Worm (Caenorhabditis elegans): Measurements from ENCODE around the gene athp-1.

Gene athp-1

DNA sequence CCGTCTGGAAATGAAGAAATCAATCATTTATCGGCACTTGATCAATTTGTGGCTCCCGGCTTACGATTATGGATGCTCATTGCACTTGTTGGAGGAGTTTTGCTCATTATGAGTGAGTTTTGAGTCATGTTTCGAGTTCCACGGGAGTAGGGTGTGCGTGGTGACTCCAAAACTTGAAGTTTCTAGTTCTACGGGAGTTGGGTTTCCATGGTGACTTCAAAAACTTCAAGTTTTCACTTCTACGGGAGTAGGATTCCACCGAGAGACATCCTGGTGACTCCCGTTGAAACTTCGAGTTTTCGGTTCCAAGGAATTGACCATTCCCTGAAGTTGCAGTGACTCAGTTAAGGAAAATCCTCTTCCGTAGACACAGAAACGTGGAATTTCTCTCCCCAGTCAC is 24.7 kb upstream of the athp-1 start (continued):
- peak; percentile 45 for TF ChIP-seq pag-3 (tag; optimal IDR thresholded peaks at IDR 0.05; ENCODE audit: borderline replicate concordance)
- no peak for TF ChIP-seq ttx-3 (tag; optimal IDR thresholded peaks at IDR 0.05)
- peak; percentile 60 for TF ChIP-seq ceh-6 (GFP tag; optimal IDR thresholded peaks at IDR 0.05)
- TF ChIP-seq ceh-48 (tag; optimal IDR thresholded peaks at IDR 0.05), result peak; percentile 24
- no peak for TF ChIP-seq dve-1 (tag; optimal IDR thresholded peaks at IDR 0.05)
- peak; percentile 51 for TF ChIP-seq sdc-2 (tag; optimal IDR thresholded peaks at IDR 0.05)
- peak; percentile 78 for TF ChIP-seq pqm-1 (tag; optimal IDR thresholded peaks at IDR 0.05)
- TF ChIP-seq unc-86 (tag; optimal IDR thresholded peaks at IDR 0.05), result peak; percentile 39
- TF ChIP-seq mec-3 (tag; optimal IDR thresholded peaks at IDR 0.05; ENCODE audit: borderline replicate concordance), result peak; percentile 96
- no peak for TF ChIP-seq T23F11.4 (GFP tag; optimal IDR thresholded peaks at IDR 0.05)
- TF ChIP-seq syd-9 (tag; optimal IDR thresholded peaks at IDR 0.05), result peak; percentile 61
- peak; percentile 26; the same call in 1 of the 2 replicates for TF ChIP-seq ceh-45 (GFP tag; IDR thresholded peaks at IDR 0.05)
- peak; percentile 3 for TF ChIP-seq sox-4 (tag; optimal IDR thresholded peaks at IDR 0.05)
- TF ChIP-seq hlh-13 (GFP tag; optimal IDR thresholded peaks at IDR 0.05), result peak; percentile 30
- TF ChIP-seq ceh-22 (tag; optimal IDR thresholded peaks at IDR 0.05), result no peak
- peak; percentile 1 for TF ChIP-seq madf-2 (tag; optimal IDR thresholded peaks at IDR 0.05)

DNA sequence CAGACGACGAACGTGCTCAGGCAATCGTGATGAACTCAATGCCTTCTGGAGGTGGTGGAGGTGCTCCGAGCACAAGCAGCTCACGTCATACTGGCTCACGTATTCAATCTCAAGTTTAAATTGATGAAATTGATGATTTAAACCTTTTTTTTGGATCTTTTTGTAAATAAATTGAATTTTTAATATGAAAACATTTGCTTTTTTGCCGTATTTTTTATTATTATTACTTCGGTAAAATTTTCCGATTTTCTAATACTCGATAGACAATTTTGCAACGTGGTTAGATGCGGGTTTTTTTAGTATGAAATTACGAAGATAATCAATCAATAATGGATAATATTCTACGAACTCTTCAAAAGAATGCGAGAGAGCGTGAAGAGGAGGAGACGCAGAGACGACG is 23.6 kb upstream of the athp-1 start, which contains the start of gene oxi-1:
oxi-1 (plus strand) TSS at position 301 of the 400 bp plus-strand sequence.
- TF ChIP-seq T23F11.4 (GFP tag; optimal IDR thresholded peaks at IDR 0.05) (no peak), odd-2 (tag; optimal IDR thresholded peaks at IDR 0.05) (no peak), lin-11 (tag; optimal IDR thresholded peaks at IDR 0.05) (no peak), che-1 (tag; optimal IDR thresholded peaks at IDR 0.05) (no peak), lim-6 (tag; optimal IDR thresholded peaks at IDR 0.05) (no peak), pat-9 (tag; optimal IDR thresholded peaks at IDR 0.05) (no peak), sox-4 (tag; optimal IDR thresholded peaks at IDR 0.05) (no peak), hlh-30 (tag; optimal IDR thresholded peaks at IDR 0.05; ENCODE audit: insufficient read depth) (no peak), tbx-2 (tag; optimal IDR thresholded peaks at IDR 0.05) (no peak)

DNA sequence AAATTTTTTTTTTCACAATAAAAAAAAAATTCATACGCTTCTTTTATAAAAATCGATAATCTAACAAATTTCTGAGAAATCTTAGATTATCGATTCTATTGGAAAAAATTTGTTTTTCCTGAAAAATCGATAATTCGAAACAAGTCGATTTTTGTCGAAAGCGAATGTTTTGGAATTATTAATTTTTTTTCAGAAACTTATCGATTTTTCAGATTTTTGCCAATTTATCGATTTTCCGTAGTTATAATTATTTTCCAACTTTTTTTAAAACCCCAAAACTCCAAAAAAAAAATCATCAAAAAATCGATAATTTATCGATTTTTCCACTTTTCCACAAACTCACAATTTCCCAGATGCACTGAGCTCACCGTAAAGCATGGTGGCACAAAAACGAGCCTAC is 20.2 kb upstream of the athp-1 start:
- TF ChIP-seq che-1 (tag; optimal IDR thresholded peaks at IDR 0.05) (no peak), ceh-48 (tag; optimal IDR thresholded peaks at IDR 0.05) (peak; percentile 42)

DNA sequence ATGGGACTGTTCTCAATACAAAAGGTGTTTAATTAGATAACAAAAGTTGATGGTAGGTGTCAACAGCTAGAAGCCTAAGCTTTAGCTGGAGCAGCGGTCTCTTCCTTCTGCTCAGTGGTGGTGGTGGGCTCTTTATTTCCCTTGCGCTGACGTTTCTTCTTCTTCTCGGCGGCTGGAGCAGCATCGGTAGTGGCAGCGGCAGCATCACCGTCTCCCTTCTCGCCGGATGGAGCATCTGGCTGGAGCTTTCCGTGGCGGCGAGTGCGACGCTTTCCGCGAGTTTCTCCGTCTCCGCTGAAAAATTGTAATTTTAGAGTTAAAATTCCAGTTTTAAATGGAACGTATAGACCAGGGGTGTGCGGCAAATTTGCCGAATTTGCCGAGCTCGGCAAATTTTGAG is 14.5 kb upstream of the athp-1 start:
- TF ChIP-seq ets-4 (tag; optimal IDR thresholded peaks at IDR 0.05) (no peak), pha-4 (tag; optimal IDR thresholded peaks at IDR 0.05) (no peak), ceh-19 (GFP tag; optimal IDR thresholded peaks at IDR 0.05) (no peak), ceh-18 (tag; optimal IDR thresholded peaks at IDR 0.05) (no peak), nfya-1 (tag; optimal IDR thresholded peaks at IDR 0.05) (no peak), sox-4 (tag; optimal IDR thresholded peaks at IDR 0.05) (no peak), ceh-24 (tag; optimal IDR thresholded peaks at IDR 0.05) (no peak), che-1 (tag; optimal IDR thresholded peaks at IDR 0.05) (no peak), nhr-232 (tag; optimal IDR thresholded peaks at IDR 0.05) (no peak), fax-1 (tag; optimal IDR thresholded peaks at IDR 0.05) (no peak), C38D4.7 (GFP tag; optimal IDR thresholded peaks at IDR 0.05) (no peak), mec-3 (tag; optimal IDR thresholded peaks at IDR 0.05; ENCODE audit: borderline replicate concordance) (no peak), odd-2 (tag; optimal IDR thresholded peaks at IDR 0.05) (no peak), unc-3 (GFP tag; conservative IDR thresholded peaks at IDR 0.05) (no peak), unc-3 (tag; optimal IDR thresholded peaks at IDR 0.05) (no peak), ceh-34 (tag; optimal IDR thresholded peaks at IDR 0.05) (no peak)
